Worm (Caenorhabditis elegans) whole organism, midembryonic: ENCODE measurements around the gene xbx-3.

Source experiments
- T22C8.4 ChIP-seq: fragments of 200-800 bp; sonication (Bioruptor generic); IDR thresholded peaks from 2 replicates; pipeline ENCODE4 v1.3.6; 2022; ENCODE audit warnings: missing genetic modification characterization, missing compliant biosample characterization
- cog-1 ChIP-seq: sonication (generic microtip); optimal IDR thresholded peaks from 2 replicates; lab custom pipeline; 2016; ENCODE audit warnings: missing genetic modification characterization, missing compliant biosample characterization
- flt-1 ChIP-seq: fragments of 200-800 bp; sonication (Bioruptor generic); IDR thresholded peaks from 2 replicates; pipeline ENCODE4 v1.3.6; 2022; ENCODE audit warnings: missing genetic modification characterization, missing compliant biosample characterization
- klf-2 ChIP-seq: fragments of 200-800 bp; sonication (Bioruptor generic); conservative IDR thresholded peaks from 2 replicates; pipeline ENCODE4 v1.3.6; 2022; ENCODE audit warnings: missing genetic modification reagents, missing genetic modification characterization, missing compliant biosample characterization
- med-1 ChIP-seq: sonication (generic microtip); optimal IDR thresholded peaks from 2 replicates; lab custom pipeline; 2017; ENCODE audit warnings: missing genetic modification characterization, mild to moderate bottlenecking, missing compliant biosample characterization, antibody characterized with exemption, missing genetic modification reagents; ENCODE audit not compliant: insufficient read depth
- ref-1 ChIP-seq: fragments of 200-800 bp; sonication (Bioruptor generic); conservative IDR thresholded peaks from 2 replicates; pipeline ENCODE4 v1.3.6; 2022; ENCODE audit warnings: missing genetic modification reagents, missing genetic modification characterization, missing compliant biosample characterization
- tab-1 ChIP-seq: fragments of 200-800 bp; sonication (Bioruptor generic); IDR thresholded peaks from 2 replicates; pipeline ENCODE4 v1.3.6; 2022; ENCODE audit warnings: missing genetic modification characterization, missing compliant biosample characterization
- ztf-23 ChIP-seq: fragments of 200-800 bp; sonication (Bioruptor generic); IDR thresholded peaks from 2 replicates; pipeline ENCODE4 v1.3.6; 2022; ENCODE audit warnings: missing genetic modification reagents, missing genetic modification characterization, missing compliant biosample characterization
- ztf-29 ChIP-seq: fragments of 200-800 bp; sonication (Bioruptor generic); IDR thresholded peaks from 2 replicates; pipeline ENCODE4 v1.3.6; 2022; ENCODE audit warnings: missing genetic modification reagents, missing genetic modification characterization, missing compliant biosample characterization

The xbx-3 gene

DNA sequence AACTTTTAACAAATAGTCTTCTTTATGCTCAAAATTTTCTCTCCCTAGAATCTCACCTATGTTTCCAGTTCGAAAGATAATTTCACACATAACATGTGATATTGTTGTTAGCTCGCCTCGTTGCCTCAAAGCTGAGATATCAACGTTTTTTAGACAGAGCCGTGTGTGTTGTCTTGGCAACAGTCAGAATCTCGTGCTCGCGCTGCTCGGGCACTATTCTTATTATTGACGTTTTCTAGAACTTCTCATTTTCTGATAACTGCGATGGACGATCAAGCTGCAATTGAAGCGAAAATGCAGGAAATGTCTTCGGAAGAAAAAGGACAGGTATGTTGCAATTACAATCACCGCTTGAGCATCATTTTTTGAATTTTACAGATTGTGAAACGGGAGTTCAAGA is at the start of gene xbx-3:
TSS of gene xbx-3 (plus strand) at position 163 of the 400 bp plus-strand sequence.
- TF ChIP-seq ref-1 (GFP tag; lab: Robert Waterston, UW), result no peak
- no peak for TF ChIP-seq tab-1 (GFP tag; lab: Robert Waterston, UW)
- TF ChIP-seq ztf-29 (GFP tag; lab: Robert Waterston, UW), result no peak
- TF ChIP-seq flt-1 (GFP tag; lab: Robert Waterston, UW), result no peak
- TF ChIP-seq cog-1 (tag; lab: Kevin White, UChicago), result no peak

DNA sequence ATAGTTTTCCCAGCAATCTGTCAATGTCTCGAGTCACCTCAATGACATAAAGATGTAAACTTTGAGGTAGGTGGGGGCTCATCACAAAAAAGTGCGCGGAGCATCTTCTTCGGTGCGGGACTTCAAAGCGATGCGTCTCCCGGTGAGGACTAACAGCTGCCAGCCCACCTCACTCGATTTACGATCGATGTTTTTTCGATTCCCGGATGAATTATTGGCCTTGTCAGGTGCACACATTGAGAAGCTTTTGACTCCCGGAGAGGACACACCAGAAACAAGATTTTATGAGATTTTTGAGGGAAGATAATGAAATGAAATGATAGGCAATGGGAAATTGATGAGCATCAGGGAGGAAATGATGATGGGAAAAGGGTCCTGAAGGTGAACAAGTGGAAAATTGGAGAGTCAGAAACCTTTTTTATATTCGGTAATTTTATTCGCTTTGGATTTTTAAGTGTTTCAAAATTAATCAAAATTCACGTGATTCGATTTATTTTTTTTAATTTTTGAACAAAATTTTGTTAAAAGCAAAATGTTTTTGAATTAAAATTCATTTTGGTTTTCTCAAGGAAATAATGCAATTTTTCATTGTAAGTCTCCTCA is 48.8 kb upstream of the xbx-3 start, which contains the start of gene C05B5.12:
TSS of gene C05B5.12 (plus strand) at position 553 of the 603 bp plus-strand sequence.
- TF ChIP-seq ref-1 (GFP tag; lab: Robert Waterston, UW), result no peak
- TF ChIP-seq tab-1 (GFP tag; lab: Robert Waterston, UW), result no peak
- TF ChIP-seq T22C8.4 (GFP tag; lab: Robert Waterston, UW), result no peak
- no peak for TF ChIP-seq flt-1 (GFP tag; lab: Robert Waterston, UW)
- no peak for TF ChIP-seq ztf-23 (GFP tag; lab: Robert Waterston, UW)
- TF ChIP-seq cog-1 (tag; lab: Kevin White, UChicago), result no peak
- no peak for TF ChIP-seq ztf-29 (GFP tag; lab: Robert Waterston, UW)
- TF ChIP-seq klf-2, result no peak
- no peak for TF ChIP-seq med-1

DNA sequence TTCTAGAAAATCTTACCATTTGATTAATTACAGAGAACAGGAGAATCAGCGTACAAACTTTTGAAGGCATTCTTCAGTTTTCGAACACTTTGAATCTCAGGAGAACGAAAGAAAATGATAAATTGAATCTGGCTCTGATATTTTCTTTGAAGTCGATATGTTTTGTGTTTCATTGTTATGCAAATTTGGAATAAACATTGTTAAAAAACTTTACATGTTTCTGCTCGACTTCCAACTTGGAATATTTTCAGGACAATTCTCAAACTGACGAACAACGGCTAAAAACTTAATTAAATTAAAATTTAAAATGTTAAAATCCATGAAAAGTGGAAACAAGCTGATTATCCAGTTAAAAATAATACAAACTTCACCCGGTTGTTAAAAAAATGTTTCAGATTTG is 47.4 kb upstream of the xbx-3 start, which contains the start of gene C05B5.1:
TSS of gene C05B5.1 (minus strand) at position 101 of the 400 bp plus-strand sequence.
- TF ChIP-seq ztf-23 (GFP tag; lab: Robert Waterston, UW) (no peak), med-1 (no peak)

- no peak for TF ChIP-seq tab-1 (GFP tag; lab: Robert Waterston, UW)
Observed at ce11 chrIII:9991324-9991723, 44.4 kb upstream of the xbx-3 start.

ce11 chrIII:9993535-9993934 is 42.2 kb upstream of the xbx-3 start, which contains the start of gene C05B5.4:
Gene C05B5.4, plus strand, starts transcription at chrIII:9993885.
- TF ChIP-seq ztf-29 (GFP tag; lab: Robert Waterston, UW), result no peak
- no peak for TF ChIP-seq klf-2
- TF ChIP-seq ref-1 (GFP tag; lab: Robert Waterston, UW), result no peak
- no peak for TF ChIP-seq med-1
- no peak for TF ChIP-seq tab-1 (GFP tag; lab: Robert Waterston, UW)
- TF ChIP-seq flt-1 (GFP tag; lab: Robert Waterston, UW), result no peak
- no peak for TF ChIP-seq cog-1 (tag; lab: Kevin White, UChicago)
- TF ChIP-seq ztf-23 (GFP tag; lab: Robert Waterston, UW), result no peak
- TF ChIP-seq T22C8.4 (GFP tag; lab: Robert Waterston, UW), result no peak

- TF ChIP-seq klf-2 (no peak), ztf-29 (GFP tag; lab: Robert Waterston, UW) (no peak), ref-1 (GFP tag; lab: Robert Waterston, UW) (no peak), T22C8.4 (GFP tag; lab: Robert Waterston, UW) (no peak), cog-1 (tag; lab: Kevin White, UChicago) (no peak), med-1 (no peak), tab-1 (GFP tag; lab: Robert Waterston, UW) (no peak), flt-1 (GFP tag; lab: Robert Waterston, UW) (no peak), ztf-23 (GFP tag; lab: Robert Waterston, UW) (no peak)
Observed at ce11 chrIII:9997890-9998289, 37.9 kb upstream of the xbx-3 start, which contains the start of gene pqn-8. Gene pqn-8, minus strand, starts transcription at chrIII:9997990.

DNA sequence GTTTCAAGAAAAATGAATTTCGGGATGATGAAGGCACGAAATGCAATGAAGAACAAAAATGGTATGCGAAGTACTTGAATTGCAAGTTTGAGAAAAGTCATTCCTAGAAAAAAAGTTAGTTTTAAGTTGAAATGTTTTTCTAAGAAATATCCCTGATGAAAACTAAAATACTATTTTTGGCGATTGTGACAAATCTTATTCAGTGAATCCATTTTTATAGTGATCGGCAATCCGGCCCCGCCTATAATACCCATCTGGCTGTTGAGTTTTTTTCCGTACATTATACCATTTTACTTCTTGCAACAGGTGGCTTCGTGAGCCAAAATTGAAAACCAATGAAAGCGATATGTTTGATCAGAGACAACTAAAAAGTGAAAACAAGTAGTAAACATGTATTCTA is 36.5 kb upstream of the xbx-3 start, which contains the start of gene C05B5.17:
TSS of gene C05B5.17 (minus strand) at position 101 of the 400 bp plus-strand sequence.
- no peak for TF ChIP-seq flt-1 (GFP tag; lab: Robert Waterston, UW)
- no peak for TF ChIP-seq tab-1 (GFP tag; lab: Robert Waterston, UW)
- no peak for TF ChIP-seq med-1
- no peak for TF ChIP-seq cog-1 (tag; lab: Kevin White, UChicago)
- no peak for TF ChIP-seq ztf-23 (GFP tag; lab: Robert Waterston, UW)
- TF ChIP-seq klf-2, result no peak
- no peak for TF ChIP-seq T22C8.4 (GFP tag; lab: Robert Waterston, UW)
- TF ChIP-seq ztf-29 (GFP tag; lab: Robert Waterston, UW), result no peak
- no peak for TF ChIP-seq ref-1 (GFP tag; lab: Robert Waterston, UW)

DNA sequence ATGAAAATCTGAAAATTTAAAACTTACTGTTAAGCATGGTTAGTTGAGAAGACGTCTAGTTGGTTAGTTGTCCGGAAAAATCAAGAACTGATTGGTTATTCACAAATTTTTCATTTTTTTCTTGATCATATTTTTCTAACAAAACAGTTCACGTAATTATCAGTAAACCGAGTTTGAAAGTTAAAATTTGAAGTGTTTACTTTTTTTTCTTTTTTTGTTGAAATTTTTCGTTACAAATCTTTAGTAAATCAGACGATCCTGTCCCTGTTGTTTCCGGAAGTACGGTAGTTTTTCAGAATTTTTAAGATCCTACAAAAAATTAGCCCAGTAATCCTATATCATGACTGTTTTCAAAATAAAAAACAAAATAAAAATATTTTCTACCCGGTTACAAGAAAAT is 35.3 kb upstream of the xbx-3 start, which contains the start of gene C05B5.2:
TSS of gene C05B5.2 (minus strand) at position 101 of the 400 bp plus-strand sequence.
- TF ChIP-seq klf-2, result no peak
- TF ChIP-seq ref-1 (GFP tag; lab: Robert Waterston, UW), result no peak
- TF ChIP-seq ztf-23 (GFP tag; lab: Robert Waterston, UW), result no peak
- no peak for TF ChIP-seq T22C8.4 (GFP tag; lab: Robert Waterston, UW)
- no peak for TF ChIP-seq cog-1 (tag; lab: Kevin White, UChicago)
- TF ChIP-seq flt-1 (GFP tag; lab: Robert Waterston, UW), result no peak
- TF ChIP-seq ztf-29 (GFP tag; lab: Robert Waterston, UW), result no peak
- TF ChIP-seq med-1, result no peak
- no peak for TF ChIP-seq tab-1 (GFP tag; lab: Robert Waterston, UW)

ce11 chrIII:10001060-10001459 is 34.7 kb upstream of the xbx-3 start, which contains the start of gene C05B5.5:
Gene C05B5.5, plus strand, starts transcription at chrIII:10001360.
- TF ChIP-seq ztf-23 (GFP tag; lab: Robert Waterston, UW) (no peak), T22C8.4 (GFP tag; lab: Robert Waterston, UW) (no peak), cog-1 (tag; lab: Kevin White, UChicago) (no peak), flt-1 (GFP tag; lab: Robert Waterston, UW) (no peak), klf-2 (no peak), med-1 (no peak), tab-1 (GFP tag; lab: Robert Waterston, UW) (no peak)

- no peak for TF ChIP-seq ztf-29 (GFP tag; lab: Robert Waterston, UW)
- no peak for TF ChIP-seq klf-2
- no peak for TF ChIP-seq ztf-23 (GFP tag; lab: Robert Waterston, UW)
- TF ChIP-seq cog-1 (tag; lab: Kevin White, UChicago), result no peak
- TF ChIP-seq T22C8.4 (GFP tag; lab: Robert Waterston, UW), result no peak
- no peak for TF ChIP-seq ref-1 (GFP tag; lab: Robert Waterston, UW)
- TF ChIP-seq flt-1 (GFP tag; lab: Robert Waterston, UW), result no peak
- TF ChIP-seq med-1, result no peak
- no peak for TF ChIP-seq tab-1 (GFP tag; lab: Robert Waterston, UW)
Observed at ce11 chrIII:10004213-10004612, 31.5 kb upstream of the xbx-3 start, which contains the start of gene C05B5.11. Gene C05B5.11, plus strand, starts transcription at chrIII:10004513.
